Worm (Caenorhabditis elegans) whole organism, late embryonic: Measurements from ENCODE around the gene Y46H3D.8.

ENCODE experiments used
- C08G9.2 ChIP-seq: sonication (generic microtip); optimal IDR thresholded peaks from 2 replicates; lab custom pipeline; 2016; ENCODE audit warnings: mild to moderate bottlenecking, missing genetic modification characterization, moderate library complexity, missing compliant biosample characterization
- C38D4.7 ChIP-seq: fragments of 200-800 bp; sonication (Bioruptor generic); optimal IDR thresholded peaks from 2 replicates; lab custom pipeline; 2018; ENCODE audit warnings: mild to moderate bottlenecking, missing genetic modification characterization, moderate library complexity, missing compliant biosample characterization
- F13H6.1 ChIP-seq: sonication (generic microtip); optimal IDR thresholded peaks from 2 replicates; lab custom pipeline; 2016; ENCODE audit warnings: missing genetic modification characterization, missing compliant biosample characterization
- K09A11.1 ChIP-seq: sonication (generic microtip); optimal IDR thresholded peaks from 2 replicates; lab custom pipeline; 2017; ENCODE audit warnings: antibody characterized with exemption, mild to moderate bottlenecking, missing genetic modification characterization, missing compliant biosample characterization; ENCODE audit not compliant: insufficient read depth
- Y22D7AL.16 ChIP-seq: sonication (generic microtip); optimal IDR thresholded peaks from 2 replicates; lab custom pipeline; 2016; ENCODE audit warnings: missing genetic modification characterization, missing compliant biosample characterization
- ahr-1 ChIP-seq: sonication (generic microtip); optimal IDR thresholded peaks from 2 replicates; lab custom pipeline; 2016; ENCODE audit warnings: missing genetic modification characterization, missing compliant biosample characterization
- ceh-18 ChIP-seq: sonication (generic microtip); optimal IDR thresholded peaks from 2 replicates; lab custom pipeline; 2016; ENCODE audit warnings: missing genetic modification characterization, missing compliant biosample characterization
- ceh-19 ChIP-seq: fragments of 200-800 bp; sonication (Bioruptor generic); optimal IDR thresholded peaks from 2 replicates; lab custom pipeline; 2018; ENCODE audit warnings: mild to moderate bottlenecking, missing genetic modification characterization, missing compliant biosample characterization
- ceh-22 ChIP-seq: sonication (generic microtip); optimal IDR thresholded peaks from 2 replicates; lab custom pipeline; 2017; ENCODE audit warnings: missing biosample characterization, missing genetic modification characterization
- ceh-30 ChIP-seq: fragments of 150-350 bp; optimal IDR thresholded peaks from 2 replicates; lab custom pipeline; 2014; ENCODE audit warnings: missing biosample characterization, missing genetic modification characterization
- ceh-34 ChIP-seq: sonication (generic microtip); optimal IDR thresholded peaks from 2 replicates; lab custom pipeline; 2016; ENCODE audit warnings: mild to moderate bottlenecking, missing genetic modification characterization, missing compliant biosample characterization
- ceh-9 ChIP-seq: sonication (generic microtip); optimal IDR thresholded peaks from 2 replicates; lab custom pipeline; 2016; ENCODE audit warnings: mild to moderate bottlenecking, missing genetic modification characterization, inconsistent platforms, missing compliant biosample characterization
- dve-1 ChIP-seq: sonication (generic microtip); optimal IDR thresholded peaks from 2 replicates; lab custom pipeline; 2017; ENCODE audit warnings: antibody characterized with exemption, mild to moderate bottlenecking, missing genetic modification characterization, missing compliant biosample characterization
- elt-2 ChIP-seq: sonication (generic microtip); optimal IDR thresholded peaks from 2 replicates; lab custom pipeline; 2016; ENCODE audit warnings: missing genetic modification reagents, missing genetic modification characterization, missing compliant biosample characterization
- ets-4 ChIP-seq: sonication (generic microtip); optimal IDR thresholded peaks from 2 replicates; lab custom pipeline; 2016; ENCODE audit warnings: missing genetic modification characterization, missing compliant biosample characterization
- gmeb-2 ChIP-seq: sonication (generic microtip); optimal IDR thresholded peaks from 2 replicates; lab custom pipeline; 2016; ENCODE audit warnings: missing genetic modification characterization, inconsistent platforms, missing compliant biosample characterization
- hlh-15 ChIP-seq: sonication (generic microtip); optimal IDR thresholded peaks from 2 replicates; lab custom pipeline; 2016; ENCODE audit warnings: missing genetic modification characterization, missing compliant biosample characterization
- hlh-30 ChIP-seq: sonication (generic microtip); optimal IDR thresholded peaks from 2 replicates; lab custom pipeline; 2017; ENCODE audit warnings: antibody characterized with exemption, missing genetic modification characterization, missing compliant biosample characterization; ENCODE audit not compliant: insufficient read depth
- mec-3 ChIP-seq: sonication (generic microtip); optimal IDR thresholded peaks from 2 replicates; lab custom pipeline; 2016; ENCODE audit warnings: borderline replicate concordance, missing genetic modification characterization, missing compliant biosample characterization
- nfya-1 ChIP-seq: sonication (generic microtip); optimal IDR thresholded peaks from 2 replicates; lab custom pipeline; 2017; ENCODE audit warnings: missing genetic modification characterization, mild to moderate bottlenecking, missing compliant biosample characterization, antibody characterized with exemption, moderate library complexity
- nhr-11 ChIP-seq: fragments of 150-350 bp; optimal IDR thresholded peaks from 2 replicates; lab custom pipeline; 2014; ENCODE audit warnings: missing biosample characterization, missing genetic modification characterization
- npax-4 ChIP-seq: sonication (generic microtip); optimal IDR thresholded peaks from 2 replicates; lab custom pipeline; 2016; ENCODE audit warnings: missing genetic modification characterization, missing compliant biosample characterization
- pat-9 ChIP-seq: fragments of 200-800 bp; sonication (Bioruptor generic); optimal IDR thresholded peaks from 2 replicates; lab custom pipeline; 2018; ENCODE audit warnings: mild to moderate bottlenecking, missing genetic modification characterization, moderate library complexity, missing compliant biosample characterization
- pax-1 ChIP-seq: fragments of 150-350 bp; optimal IDR thresholded peaks from 2 replicates; lab custom pipeline; 2014; ENCODE audit warnings: missing biosample characterization, missing genetic modification characterization
- pha-4 ChIP-seq: fragments of 150-350 bp; optimal IDR thresholded peaks from 2 replicates; lab custom pipeline; 2018; ENCODE audit warnings: missing biosample characterization, missing genetic modification reagents, missing genetic modification characterization
- pqm-1 ChIP-seq: sonication (generic microtip); optimal IDR thresholded peaks from 2 replicates; lab custom pipeline; 2016; ENCODE audit warnings: missing genetic modification characterization, missing compliant biosample characterization
- pros-1 ChIP-seq: fragments of 150-350 bp; optimal IDR thresholded peaks from 2 replicates; lab custom pipeline; 2014; ENCODE audit warnings: missing biosample characterization, missing genetic modification reagents, missing genetic modification characterization
- ref-2 ChIP-seq: sonication (generic microtip); optimal IDR thresholded peaks from 2 replicates; lab custom pipeline; 2016; ENCODE audit warnings: missing genetic modification characterization, missing compliant biosample characterization
- sdc-2 ChIP-seq: sonication (generic microtip); optimal IDR thresholded peaks from 2 replicates; lab custom pipeline; 2016; ENCODE audit warnings: missing genotype, missing genetic modification characterization, missing compliant biosample characterization
- sox-2 ChIP-seq: fragments of 200-800 bp; sonication (Bioruptor generic); IDR thresholded peaks from 2 replicates; pipeline ENCODE4 v1.3.6; 2022; ENCODE audit warnings: missing genetic modification reagents, missing genetic modification characterization, missing compliant biosample characterization
- sox-4 ChIP-seq: sonication (generic microtip); optimal IDR thresholded peaks from 2 replicates; lab custom pipeline; 2017; ENCODE audit warnings: mild to moderate bottlenecking, missing genetic modification characterization, inconsistent platforms, missing compliant biosample characterization
- syd-9 ChIP-seq: sonication (generic microtip); optimal IDR thresholded peaks from 2 replicates; lab custom pipeline; 2016; ENCODE audit warnings: mild to moderate bottlenecking, missing genetic modification characterization, moderate library complexity, missing compliant biosample characterization
- tbx-2 ChIP-seq: sonication (generic microtip); optimal IDR thresholded peaks from 2 replicates; lab custom pipeline; 2016; ENCODE audit warnings: missing genetic modification characterization, missing compliant biosample characterization
- ttx-3 ChIP-seq: sonication (generic microtip); optimal IDR thresholded peaks from 2 replicates; lab custom pipeline; 2016; ENCODE audit warnings: missing genetic modification reagents, missing genetic modification characterization, missing compliant biosample characterization
- unc-42 ChIP-seq: sonication (generic microtip); optimal IDR thresholded peaks from 2 replicates; lab custom pipeline; 2016; ENCODE audit warnings: missing genotype, missing genetic modification characterization, missing compliant biosample characterization
- zip-5 ChIP-seq: sonication (generic microtip); optimal IDR thresholded peaks from 2 replicates; lab custom pipeline; 2016; ENCODE audit warnings: missing genetic modification characterization, missing compliant biosample characterization

The Y46H3D.8 gene

DNA sequence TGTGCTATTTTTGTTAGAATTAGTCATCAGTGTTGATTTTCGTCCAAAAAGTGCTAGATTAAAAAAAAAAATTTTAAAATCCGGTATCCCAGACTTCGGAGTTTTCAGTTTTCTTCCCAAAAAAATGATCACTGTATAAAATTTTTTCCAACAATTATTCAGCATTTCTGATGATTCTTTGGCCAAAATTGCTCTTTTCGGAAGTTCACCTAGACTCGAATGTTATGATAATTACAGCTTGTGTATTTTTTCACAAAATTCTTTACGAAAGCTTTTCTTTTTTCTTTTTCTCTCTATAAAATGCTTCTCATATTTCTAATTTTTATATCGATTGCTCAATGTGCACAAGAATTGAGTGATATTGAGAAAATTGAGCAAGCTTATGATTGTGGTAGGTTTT is 669 bp upstream of the Y46H3D.8 start, which contains the start of gene irld-17:
TSS of gene irld-17 (plus strand) at position 301 of the 400 bp plus-strand sequence.
- TF ChIP-seq mec-3 (tag; lab: Kevin White, UChicago) (no peak), Y22D7AL.16 (tag; lab: Kevin White, UChicago) (no peak), ceh-34 (no peak)

DNA sequence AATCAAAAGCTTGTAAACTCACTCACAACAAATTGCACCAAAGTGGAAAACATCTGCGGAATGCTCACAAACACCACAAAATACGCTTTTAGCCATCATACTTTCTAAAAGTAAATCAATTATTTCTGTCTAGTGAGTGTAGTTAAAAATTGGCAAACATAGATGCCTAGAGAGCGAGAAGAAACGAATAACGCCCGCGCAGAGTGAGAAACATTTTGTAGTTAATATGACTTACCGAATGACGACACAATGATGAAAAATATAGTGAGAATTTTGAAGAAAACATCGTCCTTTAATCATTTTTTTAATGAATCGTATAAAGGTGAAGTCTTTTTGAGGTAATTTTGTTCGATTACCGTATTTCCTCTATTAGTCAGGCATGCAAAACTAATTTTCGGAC is 1.7 kb downstream of the Y46H3D.8 start, which contains the start of gene nhr-238:
TSS of gene nhr-238 (minus strand) at position 104 of the 400 bp plus-strand sequence.
- no peak for TF ChIP-seq pros-1
- TF ChIP-seq pax-1 (tag; lab: Kevin White, UChicago) = no peak
- TF ChIP-seq C38D4.7 (GFP tag; lab: Kevin White, UChicago) = no peak
- TF ChIP-seq F13H6.1 (tag; lab: Kevin White, UChicago) = no peak
- TF ChIP-seq ets-4 (tag; lab: Kevin White, UChicago) = no peak
- TF ChIP-seq syd-9 (tag; lab: Kevin White, UChicago) = no peak
- TF ChIP-seq elt-2 = no peak
- TF ChIP-seq pqm-1 (tag; lab: Kevin White, UChicago) = no peak
- no peak for TF ChIP-seq sdc-2 (tag; lab: Kevin White, UChicago)
- TF ChIP-seq ttx-3 (tag; lab: Kevin White, UChicago) = no peak
- no peak for TF ChIP-seq Y22D7AL.16 (tag; lab: Kevin White, UChicago)
- no peak for TF ChIP-seq ceh-19

ce11 chrV:1627269-1627668 is 3.8 kb downstream of the Y46H3D.8 start:
- no peak for TF ChIP-seq ceh-19
- no peak for TF ChIP-seq ceh-9 (tag; lab: Kevin White, UChicago)
- TF ChIP-seq pat-9 = no peak
- no peak for TF ChIP-seq hlh-15 (tag; lab: Kevin White, UChicago)
- no peak for TF ChIP-seq ets-4 (tag; lab: Kevin White, UChicago)
- no peak for TF ChIP-seq C08G9.2
- TF ChIP-seq sox-4 (tag; lab: Kevin White, UChicago) = no peak
- peak; percentile 62 for TF ChIP-seq F13H6.1 (tag; lab: Kevin White, UChicago)
- peak; percentile 0 for TF ChIP-seq ceh-18 (tag; lab: Kevin White, UChicago)
- no peak for TF ChIP-seq gmeb-2 (tag; lab: Kevin White, UChicago)
- TF ChIP-seq hlh-30 (tag; lab: Kevin White, UChicago) = no peak
- TF ChIP-seq pha-4 = no peak
- TF ChIP-seq ttx-3 (tag; lab: Kevin White, UChicago) = no peak
- peak; percentile 10 for TF ChIP-seq tbx-2 (tag; lab: Kevin White, UChicago)
- TF ChIP-seq zip-5 (tag; lab: Kevin White, UChicago) = no peak
- peak; percentile 38 for TF ChIP-seq dve-1 (tag; lab: Kevin White, UChicago)
- no peak for TF ChIP-seq ceh-30 (tag; lab: Kevin White, UChicago)
- no peak for TF ChIP-seq K09A11.1 (tag; lab: Kevin White, UChicago)
- TF ChIP-seq sox-2 = no peak
- no peak for TF ChIP-seq npax-4
- peak; percentile 25 for TF ChIP-seq nfya-1 (tag; lab: Kevin White, UChicago)

ce11 chrV:1626720-1627119 is 4.3 kb downstream of the Y46H3D.8 start, which contains the start of gene nhr-237:
nhr-237 (minus strand) TSS chrV:1626820.
- TF ChIP-seq ref-2 (tag; lab: Kevin White, UChicago) (no peak), ceh-34 (no peak), ceh-22 (no peak), ahr-1 (tag; lab: Kevin White, UChicago) (no peak), tbx-2 (tag; lab: Kevin White, UChicago) (no peak), unc-42 (tag; lab: Kevin White, UChicago) (no peak), nhr-11 (tag; lab: Kevin White, UChicago) (no peak), pros-1 (no peak), ceh-30 (tag; lab: Kevin White, UChicago) (no peak)
